Fruit fly (Drosophila melanogaster) whole organism, embryonic: ENCODE measurements around the gene ATPsynD.
A peak's percentile ranks its signal among the peaks of the same experiment; 100 is the strongest.

Source experiments
- Blimp-1 ChIP-seq: fragments of 200-800 bp; sonication (Bioruptor generic); optimal IDR thresholded peaks from 3 replicates; lab custom pipeline; 2018; ENCODE audit warnings: missing biosample characterization, missing genetic modification characterization, mild to moderate bottlenecking, moderate library complexity, missing genetic modification reagents
- CG10274 ChIP-seq: fragments of 200-800 bp; sonication (Bioruptor generic); optimal IDR thresholded peaks from 3 replicates; lab custom pipeline; 2017; ENCODE audit warnings: missing biosample characterization, mild to moderate bottlenecking, missing genetic modification characterization
- CG11504 ChIP-seq: fragments of 200-800 bp; sonication (Bioruptor generic); optimal IDR thresholded peaks from 3 replicates; lab custom pipeline; 2019; ENCODE audit warnings: missing biosample characterization, mild to moderate bottlenecking, missing genetic modification characterization, moderate library complexity
- CG11723 ChIP-seq: fragments of 200-800 bp; sonication (Bioruptor generic); optimal IDR thresholded peaks from 2 replicates; lab custom pipeline; 2017; ENCODE audit warnings: missing biosample characterization, mild to moderate bottlenecking, missing genetic modification characterization
- CG12071 ChIP-seq: fragments of 200-800 bp; sonication (Bioruptor generic); optimal IDR thresholded peaks from 3 replicates; lab custom pipeline; 2018; ENCODE audit warnings: missing biosample characterization, mild to moderate bottlenecking, missing genetic modification characterization
- CG12659 ChIP-seq: fragments of 200-800 bp; sonication (Bioruptor generic); optimal IDR thresholded peaks from 3 replicates; lab custom pipeline; 2017; ENCODE audit warnings: mild to moderate bottlenecking, missing biosample characterization, missing genetic modification reagents, missing genetic modification characterization
- CG14965 ChIP-seq: fragments of 200-800 bp; sonication (Bioruptor generic); optimal IDR thresholded peaks from 2 replicates; lab custom pipeline; 2016; ENCODE audit warnings: missing biosample characterization, missing genetic modification characterization, borderline replicate concordance
- CG16779 ChIP-seq: fragments of 200-800 bp; sonication (Bioruptor generic); IDR thresholded peaks from 2 replicates; pipeline ENCODE4 v1.3.6; 2022; ENCODE audit warnings: missing biosample characterization, missing genetic modification characterization
- CG16813 ChIP-seq: fragments of 200-800 bp; sonication (Bioruptor generic); IDR thresholded peaks from 3 replicates; pipeline ENCODE4 v1.3.6; 2022; ENCODE audit warnings: missing biosample characterization, missing genetic modification characterization; ENCODE audit not compliant: partially characterized antibody
- CG16815 ChIP-seq: fragments of 200-800 bp; sonication (Bioruptor generic); optimal IDR thresholded peaks from 3 replicates; lab custom pipeline; 2017; ENCODE audit warnings: missing biosample characterization, mild to moderate bottlenecking, missing genetic modification characterization
- CG30403 ChIP-seq: fragments of 200-800 bp; sonication (Bioruptor generic); optimal IDR thresholded peaks from 3 replicates; lab custom pipeline; 2016; ENCODE audit warnings: missing biosample characterization, missing genetic modification characterization
- CG30431 ChIP-seq: fragments of 200-800 bp; sonication (Bioruptor generic); optimal IDR thresholded peaks from 2 replicates; lab custom pipeline; 2017; ENCODE audit warnings: missing biosample characterization, missing genetic modification characterization
- CG32532 ChIP-seq: fragments of 200-800 bp; sonication (Bioruptor generic); IDR thresholded peaks from 2 replicates; pipeline ENCODE4 v1.3.6; 2022; ENCODE audit warnings: missing biosample characterization, missing genetic modification characterization
- CG33213 ChIP-seq: fragments of 200-800 bp; sonication (Bioruptor generic); optimal IDR thresholded peaks from 3 replicates; lab custom pipeline; 2016; ENCODE audit warnings: missing biosample characterization, missing genetic modification characterization
- CG3407 ChIP-seq: fragments of 200-800 bp; sonication (Bioruptor generic); optimal IDR thresholded peaks from 2 replicates; lab custom pipeline; 2018; ENCODE audit warnings: missing biosample characterization, mild to moderate bottlenecking, missing genetic modification characterization
- CG6254 ChIP-seq: fragments of 200-800 bp; sonication (Bioruptor generic); optimal IDR thresholded peaks from 3 replicates; lab custom pipeline; 2017; ENCODE audit warnings: mild to moderate bottlenecking, missing biosample characterization, missing genetic modification reagents, missing genetic modification characterization
- CG6689 ChIP-seq: fragments of 200-800 bp; sonication (Bioruptor generic); IDR thresholded peaks from 2 replicates; pipeline ENCODE4 v1.3.6; 2022; ENCODE audit warnings: missing biosample characterization, missing genetic modification characterization
- CG6854 ChIP-seq: fragments of 200-800 bp; sonication (Bioruptor generic); optimal IDR thresholded peaks from 3 replicates; lab custom pipeline; 2017; ENCODE audit warnings: missing biosample characterization, mild to moderate bottlenecking, missing genetic modification characterization
- CG8924 ChIP-seq: fragments of 200-800 bp; optimal IDR thresholded peaks from 3 replicates; lab custom pipeline; 2019; ENCODE audit warnings: missing biosample characterization, mild to moderate bottlenecking, missing genetic modification characterization, moderate library complexity
- CG8944 ChIP-seq: fragments of 200-800 bp; sonication (Bioruptor generic); optimal IDR thresholded peaks from 3 replicates; lab custom pipeline; 2016; ENCODE audit warnings: missing biosample characterization, missing genetic modification characterization
- CHES-1-like ChIP-seq: fragments of 200-800 bp; sonication (Bioruptor generic); optimal IDR thresholded peaks from 2 replicates; lab custom pipeline; 2016; ENCODE audit warnings: missing biosample characterization, missing genetic modification characterization
- Dp ChIP-seq: fragments of 200-800 bp; sonication (Bioruptor generic); optimal IDR thresholded peaks from 2 replicates; lab custom pipeline; 2018; ENCODE audit warnings: missing biosample characterization, mild to moderate bottlenecking, missing genetic modification characterization, moderate library complexity
- E2f2 ChIP-seq: fragments of 200-800 bp; sonication (Bioruptor generic); IDR thresholded peaks from 2 replicates; pipeline ENCODE4 v1.3.6; 2022; ENCODE audit warnings: missing biosample characterization, missing genetic modification characterization
- ERR ChIP-seq: fragments of 200-800 bp; sonication (Bioruptor generic); optimal IDR thresholded peaks from 2 replicates; lab custom pipeline; 2016; ENCODE audit warnings: missing biosample characterization, missing genetic modification characterization
- Lhr ChIP-seq: fragments of 200-800 bp; sonication (Bioruptor generic); optimal IDR thresholded peaks from 3 replicates; lab custom pipeline; 2017; ENCODE audit warnings: mild to moderate bottlenecking, missing biosample characterization, missing genetic modification reagents, missing genetic modification characterization
- MTF-1 ChIP-seq: fragments of 200-800 bp; sonication (Bioruptor generic); optimal IDR thresholded peaks from 2 replicates; lab custom pipeline; 2018; ENCODE audit warnings: missing biosample characterization, mild to moderate bottlenecking, missing genetic modification characterization, borderline replicate concordance
- Optix ChIP-seq: fragments of 200-800 bp; sonication (Bioruptor generic); IDR thresholded peaks from 3 replicates; pipeline ENCODE4 v1.3.6; 2022; ENCODE audit warnings: missing biosample characterization, missing genetic modification characterization
- Side ChIP-seq: fragments of 200-800 bp; sonication (Bioruptor generic); optimal IDR thresholded peaks from 2 replicates; lab custom pipeline; 2016; ENCODE audit warnings: missing biosample characterization, missing genetic modification characterization
- Trl ChIP-seq, 3 experiments: fragments of >200 bp in 2 of 3; fragments of 200-800 bp in 1 of 3; sonication (Bioruptor generic) in 1 of 3; optimal IDR thresholded peaks; 2 replicates in 1 of 3; 3 replicates in 2 of 3; lab custom pipeline; 2016 to 2017; ENCODE audit warnings: missing biosample characterization in 1 of 3, missing genetic modification characterization in 1 of 3
- ab ChIP-seq: fragments of 200-800 bp; sonication (Bioruptor generic); optimal IDR thresholded peaks from 2 replicates; lab custom pipeline; 2016; ENCODE audit warnings: missing biosample characterization, missing genetic modification characterization
- ase ChIP-seq: fragments of 200-800 bp; sonication (Bioruptor generic); IDR thresholded peaks from 3 replicates; pipeline ENCODE4 v1.3.6; 2022; ENCODE audit warnings: missing biosample characterization, missing genetic modification characterization
- caup ChIP-seq: fragments of 200-800 bp; sonication (Bioruptor generic); optimal IDR thresholded peaks from 3 replicates; lab custom pipeline; 2017; ENCODE audit warnings: missing biosample characterization, mild to moderate bottlenecking, missing genetic modification characterization, moderate library complexity; ENCODE audit not compliant: severe bottlenecking
- chinmo ChIP-seq: fragments of 200-800 bp; sonication (Bioruptor generic); IDR thresholded peaks from 4 replicates; pipeline ENCODE4 v1.3.6; 2022; ENCODE audit warnings: missing biosample characterization, missing genetic modification characterization; ENCODE audit not compliant: partially characterized antibody
- ci ChIP-seq: fragments of 200-800 bp; sonication (Bioruptor generic); IDR thresholded peaks from 3 replicates; pipeline ENCODE4 v1.3.6; 2022; ENCODE audit warnings: missing biosample characterization, missing genetic modification characterization
- dmrt11E ChIP-seq: fragments of 200-800 bp; sonication (Bioruptor generic); optimal IDR thresholded peaks from 3 replicates; lab custom pipeline; 2018; ENCODE audit warnings: missing biosample characterization, mild to moderate bottlenecking, missing genetic modification characterization, moderate library complexity
- gcm2 ChIP-seq: fragments of 200-800 bp; sonication (Bioruptor generic); optimal IDR thresholded peaks from 2 replicates; lab custom pipeline; 2016; ENCODE audit warnings: missing biosample characterization, missing genetic modification characterization
- hb ChIP-seq: fragments of 200-800 bp; sonication (Bioruptor generic); IDR thresholded peaks from 3 replicates; pipeline ENCODE4 v1.3.6; 2022; ENCODE audit warnings: missing biosample characterization, missing genetic modification characterization; ENCODE audit not compliant: partially characterized antibody
- hkb ChIP-seq, 2 experiments: fragments of 200-800 bp in 1 of 2; fragments of >200 bp in 1 of 2; sonication (Bioruptor generic) in 1 of 2; IDR thresholded peaks in 1 of 2; optimal IDR thresholded peaks in 1 of 2; 2 replicates each; pipeline versions ENCODE4 v1.3.6 to Lab custom; 2017 to 2022; ENCODE audit warnings: missing biosample characterization in 1 of 2, missing genetic modification characterization in 1 of 2
- jing ChIP-seq: fragments of 200-800 bp; sonication (Bioruptor generic); optimal IDR thresholded peaks from 2 replicates; lab custom pipeline; 2018; ENCODE audit warnings: missing biosample characterization, mild to moderate bottlenecking, missing genetic modification characterization
- klu ChIP-seq: fragments of 200-800 bp; sonication (Bioruptor generic); IDR thresholded peaks from 2 replicates; pipeline ENCODE4 v1.3.6; 2022; ENCODE audit warnings: missing biosample characterization, missing genetic modification characterization
- lbe ChIP-seq: fragments of 200-800 bp; sonication (Bioruptor generic); optimal IDR thresholded peaks from 2 replicates; lab custom pipeline; 2016; ENCODE audit warnings: missing biosample characterization, mild to moderate bottlenecking, missing genetic modification characterization
- nau ChIP-seq: fragments of 200-800 bp; sonication (Bioruptor generic); optimal IDR thresholded peaks from 3 replicates; lab custom pipeline; 2017; ENCODE audit warnings: missing biosample characterization, mild to moderate bottlenecking, missing genetic modification characterization, missing genetic modification reagents
- p53 ChIP-seq: fragments of 200-800 bp; sonication (Bioruptor generic); optimal IDR thresholded peaks from 2 replicates; lab custom pipeline; 2016; ENCODE audit warnings: missing biosample characterization, missing genetic modification characterization
- peb ChIP-seq: fragments of 200-800 bp; sonication (Bioruptor generic); IDR thresholded peaks from 2 replicates; pipeline ENCODE4 v1.3.6; 2022; ENCODE audit warnings: missing biosample characterization, missing genetic modification characterization
- row ChIP-seq: fragments of 200-800 bp; sonication (Bioruptor generic); IDR thresholded peaks from 3 replicates; pipeline ENCODE4 v1.3.6; 2022; ENCODE audit warnings: missing biosample characterization, missing genetic modification characterization
- sc ChIP-seq, 3 experiments: fragments of >200 bp in 2 of 3; fragments of 200-800 bp in 1 of 3; sonication (Bioruptor generic) in 1 of 3; optimal IDR thresholded peaks; 2 replicates in 2 of 3; 3 replicates in 1 of 3; lab custom pipeline; 2017; ENCODE audit warnings: mild to moderate bottlenecking in 1 of 3, missing biosample characterization in 1 of 3, missing genetic modification characterization in 1 of 3, missing genetic modification reagents in 1 of 3
- seq ChIP-seq: fragments of 200-800 bp; sonication (Bioruptor generic); IDR thresholded peaks from 2 replicates; pipeline ENCODE4 v1.3.6; 2022; ENCODE audit warnings: missing biosample characterization, missing genetic modification characterization
- unpg ChIP-seq: fragments of 200-800 bp; sonication (Bioruptor generic); optimal IDR thresholded peaks from 3 replicates; lab custom pipeline; 2018; ENCODE audit warnings: missing biosample characterization, mild to moderate bottlenecking, missing genetic modification characterization, moderate library complexity
- zf30C ChIP-seq: fragments of 200-800 bp; sonication (Bioruptor generic); optimal IDR thresholded peaks from 3 replicates; lab custom pipeline; 2018; ENCODE audit warnings: missing biosample characterization, mild to moderate bottlenecking, missing genetic modification characterization

ATPsynD gene

DNA sequence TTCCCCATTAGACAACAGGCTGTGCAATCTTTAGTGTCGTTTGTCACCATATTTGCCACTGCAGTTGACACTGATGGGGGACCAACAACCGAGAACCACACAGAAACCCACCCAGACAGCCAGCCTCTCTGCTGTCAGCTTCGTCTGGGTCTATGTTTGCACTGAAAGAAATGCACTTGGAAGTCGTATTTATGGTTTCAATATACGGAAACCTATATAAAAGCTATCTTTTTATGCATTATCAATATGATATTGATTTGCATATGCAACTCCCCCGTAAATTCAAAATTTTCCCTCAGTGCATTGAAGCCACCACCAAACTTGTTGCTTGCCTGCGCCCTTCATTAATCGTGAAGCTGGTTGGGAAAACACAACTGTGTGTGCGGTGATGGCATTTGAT lies 20.6 kb upstream of the ATPsynD start (continued):
- TF ChIP-seq CG3407 (GFP tag; lab: Kevin White, UChicago), result no peak
- TF ChIP-seq klu (GFP tag; lab: Robert Waterston, UW), result no peak
- TF ChIP-seq ab (GFP tag; lab: Kevin White, UChicago), result no peak
- TF ChIP-seq hkb (optimal IDR thresholded peaks at IDR 0.05; lab: Kevin White, UChicago), result no peak
- TF ChIP-seq hkb (GFP tag; IDR thresholded peaks at IDR 0.05; lab: Robert Waterston, UW), result peak; percentile 62; the same call in 1 of the 2 replicates
- no peak for TF ChIP-seq nau
- no peak for TF ChIP-seq Trl (optimal IDR thresholded peaks at IDR 0.05; lab: Kevin White, UChicago)
- TF ChIP-seq Trl (GFP tag; optimal IDR thresholded peaks at IDR 0.05; lab: Kevin White, UChicago), result no peak
- no peak for TF ChIP-seq jing (GFP tag; lab: Kevin White, UChicago)
- TF ChIP-seq CG8924 (tag; lab: Kevin White, UChicago), result no peak
- no peak for TF ChIP-seq CG16779 (GFP tag; lab: Robert Waterston, UW)
- peak; percentile 21; the same call in 1 of the 3 replicates for TF ChIP-seq row (GFP tag; lab: Robert Waterston, UW)
- 0 out of 3 replicates have a peak, but pooled peaks have one; percentile 12 for TF ChIP-seq ci (GFP tag; lab: Robert Waterston, UW)
- TF ChIP-seq caup, result no peak
- TF ChIP-seq CG32532 (GFP tag; lab: Robert Waterston, UW), result no peak
- TF ChIP-seq Lhr (GFP tag; lab: Kevin White, UChicago), result no peak
- no peak for TF ChIP-seq chinmo (GFP tag; lab: Robert Waterston, UW)
- TF ChIP-seq CG16815 (GFP tag; lab: Kevin White, UChicago), result no peak
- TF ChIP-seq CG8944 (GFP tag; lab: Kevin White, UChicago), result no peak
- no peak for TF ChIP-seq gcm2 (GFP tag; lab: Kevin White, UChicago)
- TF ChIP-seq ERR (GFP tag; lab: Kevin White, UChicago), result no peak
- TF ChIP-seq CG10274 (GFP tag; lab: Kevin White, UChicago), result no peak
- no peak for TF ChIP-seq Side (GFP tag; lab: Kevin White, UChicago)
- no peak for TF ChIP-seq CG30403 (GFP tag; lab: Kevin White, UChicago)
- TF ChIP-seq sc (optimal IDR thresholded peaks at IDR 0.05; lab: Kevin White, UChicago), result no peak
- TF ChIP-seq sc (GFP tag; optimal IDR thresholded peaks at IDR 0.05; lab: Kevin White, UChicago), result no peak
- peak; percentile 18 for TF ChIP-seq dmrt11E
- no peak for TF ChIP-seq CHES-1-like (GFP tag; lab: Kevin White, UChicago)
- TF ChIP-seq CG12071, result no peak
- TF ChIP-seq CG14965 (GFP tag; lab: Kevin White, UChicago), result no peak
- TF ChIP-seq zf30C, result no peak
- no peak for TF ChIP-seq CG30431 (GFP tag; lab: Kevin White, UChicago)
- 0 out of 2 replicates have a peak, but pooled peaks have one; percentile 17 for TF ChIP-seq CG6689 (GFP tag; lab: Robert Waterston, UW)
- TF ChIP-seq CG12659, result no peak
- TF ChIP-seq CG11504 (tag; lab: Kevin White, UChicago), result peak; percentile 10
- TF ChIP-seq p53 (GFP tag; lab: Kevin White, UChicago), result no peak
- peak; percentile 45; the same call in 1 of the 3 replicates for TF ChIP-seq Optix (GFP tag; lab: Robert Waterston, UW)
- no peak for TF ChIP-seq CG33213 (GFP tag; lab: Kevin White, UChicago)
- TF ChIP-seq MTF-1 (GFP tag; lab: Kevin White, UChicago), result no peak
- TF ChIP-seq lbe (GFP tag; lab: Kevin White, UChicago), result no peak
- no peak for TF ChIP-seq Dp (GFP tag; lab: Kevin White, UChicago)
- no peak for TF ChIP-seq peb
- TF ChIP-seq ase (GFP tag; lab: Robert Waterston, UW), result peak; percentile 54; the same call in 1 of the 3 replicates
- no peak for TF ChIP-seq hb (GFP tag; lab: Robert Waterston, UW)
- no peak for TF ChIP-seq CG16813 (GFP tag; lab: Robert Waterston, UW)
- TF ChIP-seq unpg (GFP tag; lab: Kevin White, UChicago), result no peak
- TF ChIP-seq Blimp-1 (GFP tag; lab: Kevin White, UChicago), result peak; percentile 30
- no peak for TF ChIP-seq CG6854 (GFP tag; lab: Kevin White, UChicago)
- TF ChIP-seq E2f2 (GFP tag; lab: Robert Waterston, UW), result no peak
- TF ChIP-seq seq (GFP tag; lab: Robert Waterston, UW), result 0 out of 2 replicates have a peak, but pooled peaks have one; percentile 20
- no peak for TF ChIP-seq CG11723
- no peak for TF ChIP-seq CG6254
